Fruit fly (Drosophila melanogaster) whole organism, embryonic: ENCODE data around the gene Ythdc1.

Experiments
- Abd-B ChIP-seq: fragments of 200-800 bp; sonication (Bioruptor generic); optimal IDR thresholded peaks from 2 replicates; lab custom pipeline; 2018; ENCODE audit warnings: missing biosample characterization, mild to moderate bottlenecking, missing genetic modification characterization, moderate library complexity
- CG3407 ChIP-seq: fragments of 200-800 bp; sonication (Bioruptor generic); optimal IDR thresholded peaks from 2 replicates; lab custom pipeline; 2018; ENCODE audit warnings: missing biosample characterization, mild to moderate bottlenecking, missing genetic modification characterization
- CG9609 ChIP-seq: fragments of 200-800 bp; sonication (Bioruptor generic); optimal IDR thresholded peaks from 3 replicates; lab custom pipeline; 2016; ENCODE audit warnings: missing biosample characterization, missing genetic modification characterization
- Dip3 ChIP-seq: fragments of 200-800 bp; sonication (Bioruptor generic); optimal IDR thresholded peaks from 3 replicates; lab custom pipeline; 2016; ENCODE audit warnings: missing biosample characterization, missing genetic modification characterization
- Fer1 ChIP-seq: fragments of 200-800 bp; sonication (Bioruptor generic); optimal IDR thresholded peaks from 2 replicates; lab custom pipeline; 2017; ENCODE audit warnings: missing biosample characterization, mild to moderate bottlenecking, missing genetic modification characterization
- Sox102F ChIP-seq: fragments of 200-800 bp; sonication (Bioruptor generic); optimal IDR thresholded peaks from 2 replicates; lab custom pipeline; 2018; ENCODE audit warnings: missing biosample characterization, mild to moderate bottlenecking, missing genetic modification characterization, moderate library complexity
- dan ChIP-seq: fragments of 200-800 bp; sonication (Bioruptor generic); IDR thresholded peaks from 2 replicates; pipeline ENCODE4 v1.3.6; 2022; ENCODE audit warnings: missing biosample characterization, missing genetic modification characterization
- nerfin-2 ChIP-seq: fragments of 200-800 bp; sonication (Bioruptor generic); IDR thresholded peaks from 2 replicates; pipeline ENCODE4 v1.3.6; 2022; ENCODE audit warnings: missing biosample characterization, missing genetic modification characterization; ENCODE audit not compliant: partially characterized antibody
- so ChIP-seq: fragments of 200-800 bp; sonication (Bioruptor generic); IDR thresholded peaks from 3 replicates; pipeline ENCODE4 v1.3.6; 2022; ENCODE audit warnings: missing biosample characterization, missing genetic modification characterization

dm6 chr3L:3415633-3416198, 41.7 kb upstream of the Ythdc1 start:
- TF ChIP-seq so (GFP tag; lab: Robert Waterston, UW) (no peak), CG3407 (GFP tag; lab: Kevin White, UChicago) (no peak), Abd-B (no peak), dan (GFP tag; lab: Robert Waterston, UW) (no peak), Fer1 (GFP tag; lab: Kevin White, UChicago) (no peak), nerfin-2 (no peak), CG9609 (GFP tag; lab: Kevin White, UChicago) (no peak), Dip3 (no peak), Sox102F (no peak)
